Fruit fly (Drosophila melanogaster) whole organism, embryonic: ENCODE measurements around the gene gish.
A peak's percentile ranks its signal among the peaks of the same experiment; 100 is the strongest.

Experiments used
- Abd-B ChIP-seq: fragments of 200-800 bp; sonication (Bioruptor generic); optimal IDR thresholded peaks from 2 replicates; lab custom pipeline; 2018; ENCODE audit warnings: missing biosample characterization, mild to moderate bottlenecking, missing genetic modification characterization, moderate library complexity
- Atf6 ChIP-seq: fragments of 200-800 bp; sonication (Bioruptor generic); IDR thresholded peaks from 2 replicates; pipeline ENCODE4 v1.3.6; 2022; ENCODE audit warnings: missing biosample characterization, missing genetic modification characterization
- BtbVII ChIP-seq: fragments of 200-800 bp; sonication (Bioruptor generic); optimal IDR thresholded peaks from 3 replicates; lab custom pipeline; 2017; ENCODE audit warnings: missing biosample characterization, mild to moderate bottlenecking, missing genetic modification characterization
- CG10274 ChIP-seq: fragments of 200-800 bp; sonication (Bioruptor generic); optimal IDR thresholded peaks from 3 replicates; lab custom pipeline; 2017; ENCODE audit warnings: missing biosample characterization, mild to moderate bottlenecking, missing genetic modification characterization
- CG11398 ChIP-seq: fragments of 200-800 bp; sonication (Bioruptor generic); optimal IDR thresholded peaks from 2 replicates; lab custom pipeline; 2016; ENCODE audit warnings: missing biosample characterization, missing genetic modification characterization
- CG11696 ChIP-seq: fragments of 200-800 bp; sonication (Bioruptor generic); IDR thresholded peaks from 2 replicates; pipeline ENCODE4 v1.3.6; 2022; ENCODE audit warnings: missing biosample characterization, missing genetic modification characterization
- CG12391 ChIP-seq: fragments of 200-800 bp; sonication (Bioruptor generic); optimal IDR thresholded peaks from 3 replicates; lab custom pipeline; 2018; ENCODE audit warnings: missing biosample characterization, mild to moderate bottlenecking, missing genetic modification characterization, moderate library complexity
- CG13775 ChIP-seq: fragments of 200-800 bp; sonication (Bioruptor generic); optimal IDR thresholded peaks from 3 replicates; lab custom pipeline; 2017; ENCODE audit warnings: missing biosample characterization, mild to moderate bottlenecking, missing genetic modification characterization
- CG14860 ChIP-seq: fragments of 200-800 bp; sonication (Bioruptor generic); IDR thresholded peaks from 3 replicates; pipeline ENCODE4 v1.3.6; 2022; ENCODE audit warnings: missing biosample characterization, missing genetic modification characterization; ENCODE audit not compliant: partially characterized antibody
- CG15696 ChIP-seq: fragments of 200-800 bp; sonication (Bioruptor generic); optimal IDR thresholded peaks from 2 replicates; lab custom pipeline; 2019; ENCODE audit warnings: missing biosample characterization, mild to moderate bottlenecking, missing genetic modification characterization, moderate library complexity
- CG17328 ChIP-seq: fragments of 200-800 bp; sonication (Bioruptor generic); IDR thresholded peaks from 2 replicates; pipeline ENCODE4 v1.3.6; 2022; ENCODE audit warnings: missing biosample characterization, missing genetic modification characterization
- CG17361 ChIP-seq: fragments of 200-800 bp; sonication (Bioruptor generic); IDR thresholded peaks from 3 replicates; pipeline ENCODE4 v1.3.6; 2022; ENCODE audit warnings: missing biosample characterization, missing genetic modification characterization
- CG2712 ChIP-seq: fragments of 200-800 bp; optimal IDR thresholded peaks from 3 replicates; lab custom pipeline; 2019; ENCODE audit warnings: missing biosample characterization, mild to moderate bottlenecking, missing genetic modification characterization, moderate library complexity
- CG2875 ChIP-seq: fragments of 200-800 bp; sonication (Bioruptor generic); optimal IDR thresholded peaks from 2 replicates; lab custom pipeline; 2017; ENCODE audit warnings: missing biosample characterization, mild to moderate bottlenecking, missing genetic modification characterization, missing genetic modification reagents
- CG34376 ChIP-seq: fragments of 200-800 bp; sonication (Bioruptor generic); optimal IDR thresholded peaks from 2 replicates; lab custom pipeline; 2018; ENCODE audit warnings: missing biosample characterization, mild to moderate bottlenecking, missing genetic modification characterization
- CG4328 ChIP-seq: fragments of 200-800 bp; sonication (Bioruptor generic); optimal IDR thresholded peaks from 3 replicates; lab custom pipeline; 2017; ENCODE audit warnings: missing biosample characterization, missing genetic modification reagents, missing genetic modification characterization
- CG4854 ChIP-seq: fragments of 200-800 bp; sonication (Bioruptor generic); optimal IDR thresholded peaks from 2 replicates; lab custom pipeline; 2016; ENCODE audit warnings: missing biosample characterization, missing genetic modification characterization, inconsistent platforms
- CG6254 ChIP-seq: fragments of 200-800 bp; sonication (Bioruptor generic); optimal IDR thresholded peaks from 3 replicates; lab custom pipeline; 2017; ENCODE audit warnings: mild to moderate bottlenecking, missing biosample characterization, missing genetic modification reagents, missing genetic modification characterization
- CG6689 ChIP-seq: fragments of 200-800 bp; sonication (Bioruptor generic); IDR thresholded peaks from 2 replicates; pipeline ENCODE4 v1.3.6; 2022; ENCODE audit warnings: missing biosample characterization, missing genetic modification characterization
- CG6765 ChIP-seq: fragments of 200-800 bp; sonication (Bioruptor generic); optimal IDR thresholded peaks from 3 replicates; lab custom pipeline; 2017; ENCODE audit warnings: missing biosample characterization, mild to moderate bottlenecking, missing genetic modification characterization
- CG6791 ChIP-seq: fragments of 200-800 bp; sonication (Bioruptor generic); IDR thresholded peaks from 3 replicates; pipeline ENCODE4 v1.3.6; 2022; ENCODE audit warnings: missing biosample characterization, missing genetic modification characterization; ENCODE audit not compliant: partially characterized antibody
- CG6813 ChIP-seq: fragments of 200-800 bp; sonication (Bioruptor generic); optimal IDR thresholded peaks from 2 replicates; lab custom pipeline; 2017; ENCODE audit warnings: missing biosample characterization, missing genetic modification characterization, mild to moderate bottlenecking, moderate library complexity, missing genetic modification reagents
- CG8478 ChIP-seq: fragments of >200 bp; optimal IDR thresholded peaks from 2 replicates; lab custom pipeline; 2018
- CG9215 ChIP-seq: fragments of 200-800 bp; sonication (Bioruptor generic); IDR thresholded peaks from 2 replicates; pipeline ENCODE4 v1.3.6; 2022; ENCODE audit warnings: missing biosample characterization, missing genetic modification characterization
- GATAe ChIP-seq: fragments of 200-800 bp; sonication (Bioruptor generic); conservative IDR thresholded peaks from 2 replicates; pipeline ENCODE4 v1.3.6; 2022; ENCODE audit warnings: missing biosample characterization, missing genetic modification characterization
- HLH54F ChIP-seq: fragments of 200-800 bp; sonication (Bioruptor generic); optimal IDR thresholded peaks from 3 replicates; lab custom pipeline; 2016; ENCODE audit warnings: missing biosample characterization, missing genetic modification characterization
- Lpt ChIP-seq: fragments of >200 bp; optimal IDR thresholded peaks from 2 replicates; lab custom pipeline; 2018; ENCODE audit warnings: missing biosample characterization, missing genetic modification characterization
- Max ChIP-seq: fragments of 200-800 bp; sonication (Bioruptor generic); optimal IDR thresholded peaks from 2 replicates; lab custom pipeline; 2016; ENCODE audit warnings: missing biosample characterization, mild to moderate bottlenecking, missing genetic modification characterization
- NC2β ChIP-seq: fragments of 200-800 bp; sonication (Bioruptor generic); optimal IDR thresholded peaks from 2 replicates; lab custom pipeline; 2016; ENCODE audit warnings: missing biosample characterization, missing genetic modification characterization
- Nf-YB ChIP-seq: fragments of 200-800 bp; sonication (Bioruptor generic); optimal IDR thresholded peaks from 3 replicates; lab custom pipeline; 2019; ENCODE audit warnings: missing biosample characterization, mild to moderate bottlenecking, missing genetic modification characterization, moderate library complexity
- Pdp1 ChIP-seq, 2 experiments: fragments of 200-800 bp; sonication (Bioruptor generic); optimal IDR thresholded peaks; 3 replicates each; lab custom pipeline; 2016; ENCODE audit warnings: missing biosample characterization in 2 of 2, missing genetic modification characterization in 2 of 2, mild to moderate bottlenecking in 1 of 2, moderate library complexity in 1 of 2
- Ssrp ChIP-seq: fragments of 200-800 bp; sonication (Bioruptor generic); optimal IDR thresholded peaks from 2 replicates; lab custom pipeline; 2018; ENCODE audit warnings: missing biosample characterization, mild to moderate bottlenecking, missing genetic modification characterization, moderate library complexity
- danr ChIP-seq: fragments of 200-800 bp; sonication (Bioruptor generic); IDR thresholded peaks from 2 replicates; pipeline ENCODE4 v1.3.6; 2022; ENCODE audit warnings: missing biosample characterization, missing genetic modification characterization
- ems ChIP-seq: fragments of 200-800 bp; sonication (Bioruptor generic); optimal IDR thresholded peaks from 3 replicates; lab custom pipeline; 2016; ENCODE audit warnings: missing biosample characterization, missing genetic modification characterization
- gt ChIP-seq: fragments of 200-800 bp; sonication (Bioruptor generic); IDR thresholded peaks from 2 replicates; pipeline ENCODE4 v1.3.6; 2022; ENCODE audit warnings: missing biosample characterization, missing genetic modification characterization
- ind ChIP-seq: fragments of 200-800 bp; sonication (Bioruptor generic); optimal IDR thresholded peaks from 3 replicates; lab custom pipeline; 2016; ENCODE audit warnings: missing biosample characterization, missing genetic modification characterization
- insv ChIP-seq, 2 experiments: fragments of 200-800 bp; sonication (Bioruptor generic); optimal IDR thresholded peaks; 3 replicates each; lab custom pipeline; 2016 to 2018; ENCODE audit warnings: missing biosample characterization in 2 of 2, missing genetic modification characterization in 2 of 2
- kni ChIP-seq: fragments of 200-800 bp; sonication (Bioruptor generic); optimal IDR thresholded peaks from 3 replicates; lab custom pipeline; 2017; ENCODE audit warnings: mild to moderate bottlenecking, missing biosample characterization, missing genetic modification reagents, missing genetic modification characterization
- lov ChIP-seq, 2 experiments: fragments of 200-800 bp in 1 of 2; fragments of >200 bp in 1 of 2; sonication (Bioruptor generic) in 1 of 2; IDR thresholded peaks in 1 of 2; optimal IDR thresholded peaks in 1 of 2; 2 replicates in 1 of 2; 3 replicates in 1 of 2; pipeline versions ENCODE4 v1.3.6 to Lab custom; 2017 to 2022; ENCODE audit warnings: missing biosample characterization in 1 of 2, missing genetic modification characterization in 1 of 2
- nom ChIP-seq: fragments of 200-800 bp; sonication (Bioruptor generic); optimal IDR thresholded peaks from 2 replicates; lab custom pipeline; 2017; ENCODE audit warnings: missing biosample characterization, missing genetic modification characterization, mild to moderate bottlenecking, moderate library complexity, missing genetic modification reagents
- peb ChIP-seq: fragments of 200-800 bp; sonication (Bioruptor generic); IDR thresholded peaks from 2 replicates; pipeline ENCODE4 v1.3.6; 2022; ENCODE audit warnings: missing biosample characterization, missing genetic modification characterization
- pita ChIP-seq: fragments of 200-800 bp; sonication (Bioruptor generic); optimal IDR thresholded peaks from 2 replicates; lab custom pipeline; 2017; ENCODE audit warnings: missing biosample characterization, mild to moderate bottlenecking, missing genetic modification characterization
- pzg ChIP-seq: fragments of 200-800 bp; sonication (Bioruptor generic); optimal IDR thresholded peaks from 3 replicates; lab custom pipeline; 2018; ENCODE audit warnings: missing biosample characterization, mild to moderate bottlenecking, missing genetic modification characterization, moderate library complexity
- schlank ChIP-seq: fragments of 200-800 bp; sonication (Bioruptor generic); optimal IDR thresholded peaks from 2 replicates; lab custom pipeline; 2018; ENCODE audit warnings: missing biosample characterization, mild to moderate bottlenecking, missing genetic modification characterization
- sim ChIP-seq: fragments of 200-800 bp; sonication (Bioruptor generic); IDR thresholded peaks from 2 replicates; pipeline ENCODE4 v1.3.6; 2022; ENCODE audit warnings: missing biosample characterization, missing genetic modification characterization
- tgo ChIP-seq: fragments of 200-800 bp; sonication (Bioruptor generic); IDR thresholded peaks from 3 replicates; pipeline ENCODE4 v1.3.6; 2022; ENCODE audit warnings: missing biosample characterization, missing genetic modification characterization
- trem ChIP-seq: fragments of 200-800 bp; optimal IDR thresholded peaks from 3 replicates; lab custom pipeline; 2019; ENCODE audit warnings: missing biosample characterization, mild to moderate bottlenecking, missing genetic modification characterization, moderate library complexity
- trh ChIP-seq: fragments of 200-800 bp; sonication (Bioruptor generic); optimal IDR thresholded peaks from 2 replicates; lab custom pipeline; 2016; ENCODE audit warnings: missing biosample characterization, missing genetic modification characterization

Gene gish

DNA sequence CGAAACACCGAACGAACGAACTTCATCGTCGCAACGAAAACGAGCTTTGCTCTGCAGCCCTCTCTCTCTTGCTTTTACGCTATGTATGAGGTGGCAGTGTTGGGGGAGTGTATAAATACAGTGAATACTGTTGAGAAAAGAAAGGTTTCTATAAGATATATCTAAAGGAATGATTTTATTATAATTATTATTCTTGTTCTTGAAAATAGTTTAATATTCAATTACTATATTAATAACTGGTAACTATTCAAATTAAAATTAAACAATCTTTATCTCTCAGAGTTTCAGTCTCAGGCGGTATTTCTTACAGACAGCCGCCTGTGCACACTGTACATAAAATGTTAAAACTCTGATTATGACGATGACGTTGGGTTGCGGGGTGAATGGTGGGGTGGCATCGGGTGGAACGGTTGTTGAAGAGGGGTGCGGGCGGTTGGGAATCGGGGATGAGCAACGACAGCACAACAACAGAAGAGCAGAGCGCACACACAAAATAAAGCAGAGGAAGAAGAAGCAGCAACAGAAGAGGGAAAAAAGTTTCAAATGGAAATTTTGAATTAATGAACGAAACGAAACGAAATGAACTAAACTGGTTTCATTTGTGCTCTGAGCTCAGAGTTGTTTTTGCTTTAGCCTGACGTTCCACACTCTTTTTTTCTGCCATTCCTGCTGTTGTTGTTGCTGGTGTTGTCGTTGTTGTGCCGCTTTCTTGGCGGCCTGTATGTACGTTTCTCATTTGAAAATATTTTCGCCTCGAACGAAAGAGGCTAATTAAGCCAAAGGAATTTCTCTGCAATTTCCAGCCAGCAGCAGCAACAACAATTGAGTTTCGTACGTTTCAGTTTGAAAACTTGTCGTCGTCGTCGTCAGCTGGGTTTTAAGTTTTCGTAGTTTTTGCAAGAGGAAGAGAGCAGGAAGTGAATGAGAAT, 35.3 kb upstream of the gish start (continued):
- TF ChIP-seq peb (GFP tag; lab: Robert Waterston, UW) (no peak), GATAe (GFP tag; lab: Robert Waterston, UW) (no peak), CG17328 (no peak), CG15696 (tag; lab: Kevin White, UChicago) (peak; percentile 91), Nf-YB (GFP tag; lab: Kevin White, UChicago) (peak; percentile 89), NC2β (GFP tag; lab: Kevin White, UChicago) (peak; percentile 73), CG11398 (GFP tag; lab: Kevin White, UChicago) (no peak), pita (GFP tag; lab: Kevin White, UChicago) (no peak), lov (optimal IDR thresholded peaks at IDR 0.05; lab: Kevin White, UChicago) (no peak), lov (GFP tag; IDR thresholded peaks at IDR 0.05; lab: Robert Waterston, UW) (no peak), CG11696 (no peak), CG6254 (GFP tag; lab: Kevin White, UChicago) (peak; percentile 93), kni (GFP tag; lab: Kevin White, UChicago) (peak; percentile 96), CG13775 (GFP tag; lab: Kevin White, UChicago) (peak; percentile 96), sim (GFP tag; lab: Robert Waterston, UW) (no peak), trh (GFP tag; lab: Kevin White, UChicago) (peak; percentile 94), CG9215 (GFP tag; lab: Robert Waterston, UW) (no peak), CG17361 (GFP tag; lab: Robert Waterston, UW) (no peak), Max (peak; percentile 83), CG8478 (no peak), insv (GFP tag; optimal IDR thresholded peaks at IDR 0.05; lab: Kevin White, UChicago) (peak in 1 of 2 experiments; percentile 76), CG2712 (tag; lab: Kevin White, UChicago) (peak; percentile 99), HLH54F (GFP tag; lab: Kevin White, UChicago) (peak; percentile 74), nom (peak; percentile 94), gt (GFP tag; lab: Robert Waterston, UW) (no peak), ind (GFP tag; lab: Kevin White, UChicago) (peak; percentile 98), CG2875 (GFP tag; lab: Kevin White, UChicago) (peak; percentile 96), CG4854 (GFP tag; lab: Kevin White, UChicago) (peak; percentile 88), CG14860 (no peak), Atf6 (no peak), schlank (peak; percentile 92), tgo (GFP tag; lab: Robert Waterston, UW) (no peak), Lpt (GFP tag; lab: Kevin White, UChicago) (no peak), Ssrp (tag; lab: Kevin White, UChicago) (peak; percentile 98), CG34376 (GFP tag; lab: Kevin White, UChicago) (peak; percentile 92), CG6791 (GFP tag; lab: Robert Waterston, UW) (no peak), BtbVII (GFP tag; lab: Kevin White, UChicago) (peak; percentile 98), CG4328 (peak; percentile 97), Pdp1 (GFP tag; optimal IDR thresholded peaks at IDR 0.05; lab: Kevin White, UChicago) (peak; percentile 73 to 89), CG10274 (GFP tag; lab: Kevin White, UChicago) (peak; percentile 88), CG6765 (GFP tag; lab: Kevin White, UChicago) (peak; percentile 98), trem (tag; lab: Kevin White, UChicago) (peak; percentile 95), CG12391 (tag; lab: Kevin White, UChicago) (peak; percentile 99), danr (GFP tag; lab: Robert Waterston, UW) (no peak), pzg (GFP tag; lab: Kevin White, UChicago) (peak; percentile 14), Abd-B (peak; percentile 97), CG6813 (GFP tag; lab: Kevin White, UChicago) (peak; percentile 97), ems (GFP tag; lab: Kevin White, UChicago) (peak; percentile 80), CG6689 (GFP tag; lab: Robert Waterston, UW) (no peak)
